Worm (Caenorhabditis elegans) whole organism, young adult: Measurements from ENCODE around the gene C03B8.3.

Source experiments
- B0261.1 ChIP-seq: sonication (generic microtip); optimal IDR thresholded peaks from 2 replicates; lab custom pipeline; 2016; ENCODE audit warnings: mild to moderate bottlenecking, missing genetic modification characterization, moderate library complexity, missing compliant biosample characterization
- C17E4.6 ChIP-seq: fragments of 200-800 bp; sonication (Bioruptor generic); IDR thresholded peaks from 2 replicates; pipeline ENCODE4 v1.3.6; 2022; ENCODE audit warnings: missing genetic modification reagents, missing genetic modification characterization, missing compliant biosample characterization
- D2030.7 ChIP-seq: fragments of 200-800 bp; sonication (Bioruptor generic); IDR thresholded peaks from 2 replicates; pipeline ENCODE4 v1.3.6; 2022; ENCODE audit warnings: missing genetic modification reagents, missing genetic modification characterization, missing compliant biosample characterization
- F10E7.11 ChIP-seq: sonication (generic microtip); optimal IDR thresholded peaks from 2 replicates; lab custom pipeline; 2017; ENCODE audit warnings: mild to moderate bottlenecking, missing genetic modification characterization, moderate library complexity, missing compliant biosample characterization
- F23B12.7 ChIP-seq: sonication (generic microtip); optimal IDR thresholded peaks from 2 replicates; lab custom pipeline; 2017; ENCODE audit warnings: missing genetic modification characterization, mild to moderate bottlenecking, missing compliant biosample characterization, antibody characterized with exemption, moderate library complexity; ENCODE audit not compliant: insufficient read depth
- F37B4.10 ChIP-seq: fragments of 200-800 bp; sonication (Bioruptor generic); IDR thresholded peaks from 2 replicates; pipeline ENCODE4 v1.3.6; 2022; ENCODE audit warnings: missing genetic modification characterization, missing compliant biosample characterization
- K11D2.4 ChIP-seq: fragments of 200-800 bp; sonication (Bioruptor generic); IDR thresholded peaks from 2 replicates; pipeline ENCODE4 v1.3.6; 2022; ENCODE audit warnings: missing genetic modification reagents, missing genetic modification characterization, missing compliant biosample characterization
- K12H6.12 ChIP-seq: fragments of 200-800 bp; sonication (Bioruptor generic); optimal IDR thresholded peaks from 2 replicates; lab custom pipeline; 2018; ENCODE audit warnings: mild to moderate bottlenecking, missing genetic modification characterization, missing compliant biosample characterization
- Y79H2A.3 ChIP-seq: fragments of 200-800 bp; sonication (Bioruptor generic); conservative IDR thresholded peaks from 2 replicates; pipeline ENCODE4 v1.3.6; 2022; ENCODE audit warnings: missing genetic modification reagents, missing genetic modification characterization, missing compliant biosample characterization
- Y95B8A.8 ChIP-seq: fragments of 200-800 bp; sonication (Bioruptor generic); IDR thresholded peaks from 2 replicates; pipeline ENCODE4 v1.3.6; 2022; ENCODE audit warnings: missing genetic modification reagents, missing genetic modification characterization, missing compliant biosample characterization
- akir-1 ChIP-seq: fragments of 200-800 bp; sonication (Bioruptor generic); optimal IDR thresholded peaks from 2 replicates; lab custom pipeline; 2018; ENCODE audit warnings: mild to moderate bottlenecking, missing genetic modification characterization, moderate library complexity, missing compliant biosample characterization
- atf-7 ChIP-seq: sonication (generic microtip); optimal IDR thresholded peaks from 2 replicates; lab custom pipeline; 2017; ENCODE audit warnings: mild to moderate bottlenecking, missing genetic modification characterization, missing compliant biosample characterization
- athp-1 ChIP-seq: sonication (generic microtip); optimal IDR thresholded peaks from 2 replicates; lab custom pipeline; 2017; ENCODE audit warnings: mild to moderate bottlenecking, missing genetic modification characterization, missing compliant biosample characterization
- attf-3 ChIP-seq: fragments of 200-800 bp; sonication (Bioruptor generic); conservative IDR thresholded peaks from 2 replicates; pipeline ENCODE4 v1.3.6; 2022; ENCODE audit warnings: missing genetic modification reagents, missing genetic modification characterization, missing compliant biosample characterization
- attf-6 ChIP-seq: fragments of 200-800 bp; sonication (Bioruptor generic); IDR thresholded peaks from 2 replicates; pipeline ENCODE4 v1.3.6; 2022; ENCODE audit warnings: missing genetic modification reagents, missing genetic modification characterization, missing compliant biosample characterization
- ceh-27 ChIP-seq: fragments of 200-800 bp; sonication (Bioruptor generic); optimal IDR thresholded peaks from 2 replicates; lab custom pipeline; 2018; ENCODE audit warnings: mild to moderate bottlenecking, missing genetic modification characterization, moderate library complexity, missing compliant biosample characterization
- chd-7 ChIP-seq: sonication (generic microtip); optimal IDR thresholded peaks from 2 replicates; lab custom pipeline; 2016; ENCODE audit warnings: mild to moderate bottlenecking, missing genetic modification characterization, moderate library complexity, missing compliant biosample characterization
- dox-1 ChIP-seq: fragments of 200-800 bp; sonication (Bioruptor generic); IDR thresholded peaks from 2 replicates; pipeline ENCODE4 v1.3.6; 2022; ENCODE audit warnings: missing genetic modification reagents, missing genetic modification characterization, missing compliant biosample characterization
- efl-1 ChIP-seq: fragments of 150-350 bp; optimal IDR thresholded peaks from 2 replicates; lab custom pipeline; 2014; ENCODE audit warnings: missing biosample characterization, missing genetic modification reagents, missing genetic modification characterization
- egl-18 ChIP-seq: fragments of 200-800 bp; sonication (Bioruptor generic); IDR thresholded peaks from 2 replicates; pipeline ENCODE4 v1.3.6; 2022; ENCODE audit warnings: missing genetic modification reagents, missing genetic modification characterization, missing compliant biosample characterization
- egl-44 ChIP-seq: fragments of 200-800 bp; sonication (Bioruptor generic); IDR thresholded peaks from 2 replicates; pipeline ENCODE4 v1.3.6; 2022; ENCODE audit warnings: missing genetic modification reagents, missing genetic modification characterization, missing compliant biosample characterization
- fkh-3 ChIP-seq: sonication (generic microtip); optimal IDR thresholded peaks from 2 replicates; lab custom pipeline; 2016; ENCODE audit warnings: mild to moderate bottlenecking, missing genetic modification characterization, missing compliant biosample characterization
- him-1 ChIP-seq: sonication (generic microtip); optimal IDR thresholded peaks from 2 replicates; lab custom pipeline; 2016; ENCODE audit warnings: missing genotype, missing genetic modification reagents, missing genetic modification characterization, missing compliant biosample characterization
- hlh-12 ChIP-seq: sonication (generic microtip); optimal IDR thresholded peaks from 2 replicates; lab custom pipeline; 2016; ENCODE audit warnings: missing genetic modification characterization, missing compliant biosample characterization
- hlh-26 ChIP-seq: fragments of 200-800 bp; sonication (Bioruptor generic); conservative IDR thresholded peaks from 2 replicates; pipeline ENCODE4 v1.3.6; 2022; ENCODE audit warnings: missing genetic modification reagents, missing genetic modification characterization, missing compliant biosample characterization
- hmg-1.2 ChIP-seq: fragments of 200-800 bp; sonication (Bioruptor generic); IDR thresholded peaks from 2 replicates; pipeline ENCODE4 v1.3.6; 2022; ENCODE audit warnings: missing genetic modification reagents, missing genetic modification characterization, missing compliant biosample characterization
- hmg-20 ChIP-seq: fragments of 200-800 bp; sonication (Bioruptor generic); IDR thresholded peaks from 2 replicates; pipeline ENCODE4 v1.3.6; 2022; ENCODE audit warnings: missing genetic modification reagents, missing genetic modification characterization, missing compliant biosample characterization
- hsf-1 ChIP-seq: fragments of 200-800 bp; sonication (Bioruptor generic); IDR thresholded peaks from 2 replicates; pipeline ENCODE4 v1.3.6; 2022; ENCODE audit warnings: missing genetic modification reagents, missing genetic modification characterization, missing compliant biosample characterization
- let-526 ChIP-seq: fragments of 200-800 bp; sonication (Bioruptor generic); IDR thresholded peaks from 2 replicates; pipeline ENCODE4 v1.3.6; 2022; ENCODE audit warnings: missing genetic modification reagents, missing genetic modification characterization, missing compliant biosample characterization
- lin-40 ChIP-seq: sonication (generic microtip); optimal IDR thresholded peaks from 2 replicates; lab custom pipeline; 2016; ENCODE audit warnings: missing genetic modification characterization, mild to moderate bottlenecking, missing compliant biosample characterization, missing genotype, missing genetic modification reagents
- lsl-1 ChIP-seq: fragments of 200-800 bp; sonication (Bioruptor generic); optimal IDR thresholded peaks from 2 replicates; lab custom pipeline; 2018; ENCODE audit warnings: mild to moderate bottlenecking, missing genetic modification characterization, moderate library complexity, missing compliant biosample characterization
- lsy-27 ChIP-seq: sonication (generic microtip); optimal IDR thresholded peaks from 2 replicates; lab custom pipeline; 2017; ENCODE audit warnings: missing genetic modification characterization, mild to moderate bottlenecking, missing compliant biosample characterization, antibody characterized with exemption, missing genotype, borderline replicate concordance; ENCODE audit not compliant: insufficient read depth
- madf-10 ChIP-seq: sonication (generic microtip); optimal IDR thresholded peaks from 2 replicates; lab custom pipeline; 2016; ENCODE audit warnings: mild to moderate bottlenecking, missing genetic modification characterization, missing compliant biosample characterization
- madf-6 ChIP-seq: fragments of 200-800 bp; sonication (Bioruptor generic); IDR thresholded peaks from 2 replicates; pipeline ENCODE4 v1.3.6; 2022; ENCODE audit warnings: missing genetic modification reagents, missing genetic modification characterization, missing compliant biosample characterization
- madf-8 ChIP-seq: fragments of 200-800 bp; sonication (Bioruptor generic); conservative IDR thresholded peaks from 2 replicates; pipeline ENCODE4 v1.3.6; 2022; ENCODE audit warnings: missing genetic modification reagents, missing genetic modification characterization, missing compliant biosample characterization
- mel-28 ChIP-seq: sonication (generic microtip); optimal IDR thresholded peaks from 2 replicates; lab custom pipeline; 2016; ENCODE audit warnings: borderline replicate concordance, mild to moderate bottlenecking, missing genetic modification characterization, missing compliant biosample characterization
- nfya-1 ChIP-seq: sonication (generic microtip); optimal IDR thresholded peaks from 2 replicates; lab custom pipeline; 2017; ENCODE audit warnings: antibody characterized with exemption, missing compliant biosample characterization, missing genetic modification characterization, borderline replicate concordance; ENCODE audit not compliant: insufficient read depth
- nhr-179 ChIP-seq: sonication (generic microtip); optimal IDR thresholded peaks from 2 replicates; lab custom pipeline; 2016; ENCODE audit warnings: mild to moderate bottlenecking, missing genetic modification characterization, missing compliant biosample characterization
- nhr-27 ChIP-seq: fragments of 200-800 bp; sonication (Bioruptor generic); optimal IDR thresholded peaks from 2 replicates; lab custom pipeline; 2018; ENCODE audit warnings: mild to moderate bottlenecking, missing genetic modification characterization, moderate library complexity, missing compliant biosample characterization
- nhr-90 ChIP-seq: sonication (generic microtip); optimal IDR thresholded peaks from 2 replicates; lab custom pipeline; 2016; ENCODE audit warnings: missing genotype, mild to moderate bottlenecking, missing genetic modification characterization, missing compliant biosample characterization
- sdz-38 ChIP-seq: sonication (generic microtip); optimal IDR thresholded peaks from 2 replicates; lab custom pipeline; 2016; ENCODE audit warnings: missing genotype, missing genetic modification characterization, missing compliant biosample characterization
- snpc-3.4 ChIP-seq: sonication (generic microtip); optimal IDR thresholded peaks from 2 replicates; lab custom pipeline; 2017; ENCODE audit warnings: missing genetic modification characterization, mild to moderate bottlenecking, missing compliant biosample characterization, antibody characterized with exemption, moderate library complexity, missing genotype, missing genetic modification reagents
- snpc-4 ChIP-seq, 5 experiments: fragments of 150-350 bp in 1 of 5; sonication (generic microtip) in 4 of 5; optimal IDR thresholded peaks; 2 replicates each; lab custom pipeline; 2014 to 2018; ENCODE audit warnings: missing genetic modification characterization in 5 of 5, missing biosample characterization in 3 of 5, antibody characterized with exemption in 2 of 5, mild to moderate bottlenecking in 2 of 5, missing compliant biosample characterization in 2 of 5, missing genotype in 2 of 5, moderate library complexity in 2 of 5, missing genetic modification reagents in 1 of 5
- unc-130 ChIP-seq: sonication (generic microtip); optimal IDR thresholded peaks from 2 replicates; lab custom pipeline; 2016; ENCODE audit warnings: missing genetic modification reagents, missing genetic modification characterization, missing compliant biosample characterization
- unc-62 ChIP-seq: fragments of 150-350 bp; optimal IDR thresholded peaks from 2 replicates; lab custom pipeline; 2014; ENCODE audit warnings: missing biosample characterization, missing genetic modification reagents, missing genetic modification characterization
- zfh-2 ChIP-seq: fragments of 200-800 bp; sonication (Bioruptor generic); conservative IDR thresholded peaks from 2 replicates; pipeline ENCODE4 v1.3.6; 2022; ENCODE audit warnings: missing genetic modification reagents, missing genetic modification characterization, missing compliant biosample characterization
- ztf-25 ChIP-seq: fragments of 200-800 bp; sonication (Bioruptor generic); IDR thresholded peaks from 2 replicates; pipeline ENCODE4 v1.3.6; 2022; ENCODE audit warnings: missing genetic modification reagents, missing genetic modification characterization, missing compliant biosample characterization
- ztf-28 ChIP-seq: fragments of 200-800 bp; sonication (Bioruptor generic); IDR thresholded peaks from 2 replicates; pipeline ENCODE4 v1.3.6; 2022; ENCODE audit warnings: missing genetic modification reagents, missing genetic modification characterization, missing compliant biosample characterization

C03B8.3 gene

ce11 chrIII:7710066-7710465 is 2.0 kb upstream of the C03B8.3 start (continued):
- TF ChIP-seq Y95B8A.8 (GFP tag; lab: Robert Waterston, UW) (no peak), ztf-25 (GFP tag; lab: Robert Waterston, UW) (no peak), egl-18 (GFP tag; lab: Robert Waterston, UW) (no peak), athp-1 (tag; lab: Kevin White, UChicago) (peak; percentile 87), hsf-1 (GFP tag; lab: Robert Waterston, UW) (no peak), hmg-1.2 (GFP tag; lab: Robert Waterston, UW) (peak; percentile 89), hmg-20 (no peak), dox-1 (peak; percentile 45; the same call in 1 of the 2 replicates), sdz-38 (tag; lab: Kevin White, UChicago) (no peak), attf-3 (no peak; the same call in 1 of the 2 replicates), madf-6 (GFP tag; lab: Robert Waterston, UW) (no peak; the same call in 1 of the 2 replicates), lin-40 (tag; lab: Kevin White, UChicago) (peak; percentile 56), nhr-179 (no peak), hlh-12 (no peak), madf-8 (no peak), unc-130 (GFP tag; lab: Kevin White, UChicago) (no peak), him-1 (no peak), K12H6.12 (tag; lab: Kevin White, UChicago) (peak; percentile 74), fkh-3 (no peak), D2030.7 (GFP tag; lab: Robert Waterston, UW) (peak; percentile 23; the same call in 1 of the 2 replicates), mel-28 (tag; lab: Kevin White, UChicago) (no peak), K11D2.4 (GFP tag; lab: Robert Waterston, UW) (no peak), ceh-27 (GFP tag; lab: Kevin White, UChicago) (peak; percentile 78), chd-7 (peak; percentile 47), efl-1 (no peak), lsy-27 (tag; lab: Kevin White, UChicago) (no peak), zfh-2 (GFP tag; lab: Robert Waterston, UW) (peak; percentile 69), akir-1 (no peak), ztf-28 (GFP tag; lab: Robert Waterston, UW) (no peak), madf-10 (tag; lab: Kevin White, UChicago) (peak; percentile 39), hlh-26 (no peak), egl-44 (0 out of 2 replicates have a peak, but pooled peaks have one; percentile 56), F10E7.11 (tag; lab: Kevin White, UChicago) (no peak), nfya-1 (tag; lab: Kevin White, UChicago) (no peak), F37B4.10 (GFP tag; lab: Robert Waterston, UW) (no peak), F23B12.7 (tag; lab: Kevin White, UChicago) (no peak), snpc-4 (GFP tag; optimal IDR thresholded peaks at IDR 0.05; lab: Kevin White, UChicago) (no peak), snpc-4 (tag; optimal IDR thresholded peaks at IDR 0.05; lab: Kevin White, UChicago) (peak in 3 of 4 experiments; percentile 35 to 52 (median 40)), unc-62 (GFP tag; lab: Kevin White, UChicago) (no peak), let-526 (GFP tag; lab: Robert Waterston, UW) (no peak), lsl-1 (GFP tag; lab: Kevin White, UChicago) (no peak), attf-6 (GFP tag; lab: Robert Waterston, UW) (no peak), C17E4.6 (GFP tag; lab: Robert Waterston, UW) (no peak), B0261.1 (tag; lab: Kevin White, UChicago) (no peak), Y79H2A.3 (GFP tag; lab: Robert Waterston, UW) (no peak), snpc-3.4 (tag; lab: Kevin White, UChicago) (no peak), nhr-27 (no peak), nhr-90 (no peak), atf-7 (tag; lab: Kevin White, UChicago) (peak; percentile 28)
